Fruit fly (Drosophila melanogaster) whole organism, adult: ENCODE results near the gene Edg84A.

Source experiments
- CG14711 ChIP-seq: fragments of 200-800 bp; sonication (Bioruptor generic); optimal IDR thresholded peaks from 2 replicates; lab custom pipeline; 2018; ENCODE audit warnings: missing biosample characterization, mild to moderate bottlenecking, missing genetic modification characterization, moderate library complexity
- Clk ChIP-seq: fragments of 200-800 bp; sonication (Bioruptor generic); optimal IDR thresholded peaks from 2 replicates; lab custom pipeline; 2017; ENCODE audit warnings: missing biosample characterization, missing genetic modification characterization
- Crg-1 ChIP-seq: fragments of 200-800 bp; sonication (Bioruptor generic); optimal IDR thresholded peaks from 2 replicates; lab custom pipeline; 2016; ENCODE audit warnings: missing biosample characterization, missing genetic modification characterization
- bab1 ChIP-seq: fragments of 200-800 bp; sonication (Bioruptor generic); optimal IDR thresholded peaks from 3 replicates; lab custom pipeline; 2019; ENCODE audit warnings: missing biosample characterization, mild to moderate bottlenecking, missing genetic modification characterization, moderate library complexity
- cic ChIP-seq: fragments of 200-800 bp; sonication (Bioruptor generic); optimal IDR thresholded peaks from 2 replicates; lab custom pipeline; 2017; ENCODE audit warnings: missing biosample characterization, mild to moderate bottlenecking, missing genetic modification characterization, moderate library complexity

dm6 chr3R:6708858-6709257 lies 24.6 kb downstream of the Edg84A start:
- TF ChIP-seq CG14711 (tag; lab: Kevin White, UChicago) (no peak), Clk (GFP tag; lab: Kevin White, UChicago) (no peak), Crg-1 (GFP tag; lab: Kevin White, UChicago) (no peak), bab1 (GFP tag; lab: Kevin White, UChicago) (no peak), cic (no peak)
